Worm (Caenorhabditis elegans): Measurements from ENCODE around the gene math-38.
"Not testable (repeated sequence)": the region's sequence is repeated elsewhere in the genome, so short reads cannot be mapped to it uniquely, and the experiment has no call there.

DNA sequence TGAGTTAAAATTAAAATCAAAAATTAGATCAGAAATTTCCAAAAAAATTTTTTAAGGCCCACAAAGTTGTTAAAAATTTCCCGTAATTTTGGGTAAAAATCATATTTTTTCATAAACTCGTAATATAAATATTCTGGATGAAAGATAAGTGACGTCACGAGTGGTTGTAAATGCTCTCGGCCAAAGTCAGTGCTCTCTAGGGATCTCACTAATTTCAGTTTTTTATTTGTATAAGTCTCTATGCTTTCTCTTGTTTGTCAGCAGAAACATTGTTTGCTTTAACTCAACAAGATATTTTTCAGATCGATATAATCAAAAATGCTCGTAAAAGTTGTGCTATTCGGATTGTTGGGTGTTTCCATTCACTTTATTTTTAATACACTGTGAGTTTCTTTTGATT lies 36.6 kb downstream of the math-38 start, which contains the start of gene K05F6.4:
- not testable (repeated sequence) for TF ChIP-seq hmg-4 (GFP tag; optimal IDR thresholded peaks at IDR 0.05); sea-1 (GFP tag; conservative IDR thresholded peaks at IDR 0.05); pes-1 (GFP tag; IDR thresholded peaks at IDR 0.05); ets-7 (tag; optimal IDR thresholded peaks at IDR 0.05); F13C5.2 (tag; optimal IDR thresholded peaks at IDR 0.05); ama-1 (optimal IDR thresholded peaks at IDR 0.05); aly-1 (tag; optimal IDR thresholded peaks at IDR 0.05); tra-4 (tag; optimal IDR thresholded peaks at IDR 0.05); B0310.2 (tag; optimal IDR thresholded peaks at IDR 0.05)

Data from whole organism, early embryonic.